Worm (Caenorhabditis elegans) whole organism, L3 larva: Measurements from ENCODE around the gene mvb-12.

Experiments used
- R02D3.7 ChIP-seq: fragments of 150-350 bp; optimal IDR thresholded peaks from 2 replicates; lab custom pipeline; 2014; ENCODE audit warnings: missing biosample characterization, missing genetic modification characterization
- ama-1 ChIP-seq: fragments of 150-350 bp; optimal IDR thresholded peaks from 2 replicates; lab custom pipeline; 2018
- ceh-28 ChIP-seq: fragments of 150-350 bp; optimal IDR thresholded peaks from 2 replicates; lab custom pipeline; 2014; ENCODE audit warnings: missing biosample characterization, missing genetic modification reagents, missing genetic modification characterization
- ceh-82 ChIP-seq: fragments of 150-350 bp; optimal IDR thresholded peaks from 2 replicates; lab custom pipeline; 2014; ENCODE audit warnings: missing biosample characterization, missing genetic modification characterization
- egl-5 ChIP-seq: fragments of 150-350 bp; optimal IDR thresholded peaks from 2 replicates; lab custom pipeline; 2017; ENCODE audit warnings: missing biosample characterization, missing genetic modification reagents, missing genetic modification characterization, inconsistent platforms
- mdl-1 ChIP-seq: fragments of 150-350 bp; optimal IDR thresholded peaks from 2 replicates; lab custom pipeline; 2014; ENCODE audit warnings: missing biosample characterization, missing genetic modification characterization
- pqm-1 ChIP-seq: fragments of 150-350 bp; optimal IDR thresholded peaks from 2 replicates; lab custom pipeline; 2017; ENCODE audit warnings: missing biosample characterization, missing genetic modification characterization, inconsistent platforms
- skn-1 ChIP-seq: fragments of 150-350 bp; optimal IDR thresholded peaks from 2 replicates; lab custom pipeline; 2014; ENCODE audit warnings: missing biosample characterization, missing genetic modification characterization
- ztf-4 ChIP-seq: fragments of 150-350 bp; optimal IDR thresholded peaks from 2 replicates; lab custom pipeline; 2014; ENCODE audit warnings: missing biosample characterization, missing genetic modification characterization

- TF ChIP-seq mdl-1 (tag; lab: Kevin White, UChicago) = no peak
- no peak for TF ChIP-seq R02D3.7 (tag; lab: Kevin White, UChicago)
- TF ChIP-seq skn-1 (tag; lab: Kevin White, UChicago) = no peak
- no peak for TF ChIP-seq egl-5 (tag; lab: Kevin White, UChicago)
- TF ChIP-seq ceh-28 (tag; lab: Kevin White, UChicago) = no peak
- TF ChIP-seq ama-1 (lab: Kevin White, UChicago) = no peak
- TF ChIP-seq ztf-4 (tag; lab: Kevin White, UChicago) = no peak
- TF ChIP-seq ceh-82 (tag; lab: Kevin White, UChicago) = no peak
- TF ChIP-seq pqm-1 (tag; lab: Kevin White, UChicago) = no peak
Measured at ce11 chrIV:7870451-7870850, 40.1 kb downstream of the mvb-12 start, which contains the start of gene T06C10.3.
